Worm (Caenorhabditis elegans): Measurements from ENCODE around the gene F59E12.3.
A peak's percentile ranks its signal among the peaks of the same experiment; 100 is the strongest.

Gene F59E12.3

ce11 chrII:5593377-5593932, 44.7 kb upstream of the F59E12.3 start, which contains the start of gene cdc-14 (continued):
- 0 out of 2 replicates have a peak, but pooled peaks have one; percentile 36 for TF ChIP-seq hmg-1.1 (GFP tag; IDR thresholded peaks at IDR 0.05)
- no peak for TF ChIP-seq ztf-11 (tag; optimal IDR thresholded peaks at IDR 0.05)
- no peak for TF ChIP-seq ZK337.2 (GFP tag; IDR thresholded peaks at IDR 0.05)
- no peak for TF ChIP-seq madf-5 (GFP tag; IDR thresholded peaks at IDR 0.05)
- no peak for TF ChIP-seq egl-43 (GFP tag; IDR thresholded peaks at IDR 0.05)
- TF ChIP-seq ctbp-1 (GFP tag; IDR thresholded peaks at IDR 0.05): 0 out of 2 replicates have a peak, but pooled peaks have one; percentile 18
- TF ChIP-seq hlh-11 (tag; optimal IDR thresholded peaks at IDR 0.05): peak; percentile 85
- TF ChIP-seq ceh-82 (tag; optimal IDR thresholded peaks at IDR 0.05): no peak
- no peak for TF ChIP-seq lin-15B (tag; optimal IDR thresholded peaks at IDR 0.05)
- TF ChIP-seq saeg-2 (GFP tag; IDR thresholded peaks at IDR 0.05): no peak
- TF ChIP-seq daf-8 (GFP tag; IDR thresholded peaks at IDR 0.05): no peak
- TF ChIP-seq dpl-1 (GFP tag; optimal IDR thresholded peaks at IDR 0.05): peak; percentile 66
- peak in 1 of 2 experiments; percentile 72 for TF ChIP-seq mdl-1 (tag; optimal IDR thresholded peaks at IDR 0.05)
- no peak for TF ChIP-seq zip-11 (GFP tag; IDR thresholded peaks at IDR 0.05)
- TF ChIP-seq dmd-8 (GFP tag; IDR thresholded peaks at IDR 0.05): no peak
- TF ChIP-seq mxl-3 (GFP tag; optimal IDR thresholded peaks at IDR 0.05): peak; percentile 81
- TF ChIP-seq daf-16 (GFP tag; optimal IDR thresholded peaks at IDR 0.05): peak in 1 of 2 experiments; percentile 12
- TF ChIP-seq daf-16 (tag; optimal IDR thresholded peaks at IDR 0.05): peak; percentile 56
- TF ChIP-seq lin-1 (GFP tag; IDR thresholded peaks at IDR 0.05): no peak
- TF ChIP-seq unc-39 (tag; optimal IDR thresholded peaks at IDR 0.05): no peak
- no peak for TF ChIP-seq aly-2 (tag; optimal IDR thresholded peaks at IDR 0.05)
- no peak for TF ChIP-seq duxl-1 (tag; optimal IDR thresholded peaks at IDR 0.05; ENCODE audit: poor library complexity)
- no peak for TF ChIP-seq Y5F2A.4 (GFP tag; optimal IDR thresholded peaks at IDR 0.05)
- no peak for TF ChIP-seq D1046.2 (GFP tag; IDR thresholded peaks at IDR 0.05)
- TF ChIP-seq nhr-28 (tag; optimal IDR thresholded peaks at IDR 0.05): peak; percentile 68
- TF ChIP-seq lin-39 (tag; optimal IDR thresholded peaks at IDR 0.05): no peak
- no peak for TF ChIP-seq madf-9 (GFP tag; conservative IDR thresholded peaks at IDR 0.05)
- no peak for TF ChIP-seq mdt-29 (GFP tag; IDR thresholded peaks at IDR 0.05)
- TF ChIP-seq T20F7.1 (GFP tag; optimal IDR thresholded peaks at IDR 0.05): peak; percentile 41
- peak; percentile 32 for TF ChIP-seq rbr-2 (tag; optimal IDR thresholded peaks at IDR 0.05)
- peak in 1 of 2 experiments; percentile 87 for TF ChIP-seq unc-62 (GFP tag; optimal IDR thresholded peaks at IDR 0.05 in 1 of 2)
- no peak for TF ChIP-seq unc-62 (tag; optimal IDR thresholded peaks at IDR 0.05)
- no peak for TF ChIP-seq F44E2.7 (GFP tag; IDR thresholded peaks at IDR 0.05)
- TF ChIP-seq zfp-3 (GFP tag; conservative IDR thresholded peaks at IDR 0.05): no peak
- no peak for TF ChIP-seq zip-2 (tag; optimal IDR thresholded peaks at IDR 0.05)
- no peak for TF ChIP-seq ces-1 (GFP tag; optimal IDR thresholded peaks at IDR 0.05)
- no peak for TF ChIP-seq daf-12 (tag; optimal IDR thresholded peaks at IDR 0.05)
- no peak for TF ChIP-seq nhr-48 (tag; optimal IDR thresholded peaks at IDR 0.05)
- no peak for TF ChIP-seq skn-1 (tag; optimal IDR thresholded peaks at IDR 0.05)
- TF ChIP-seq pqm-1 (tag; optimal IDR thresholded peaks at IDR 0.05): no peak
- no peak for TF ChIP-seq cey-2 (tag; optimal IDR thresholded peaks at IDR 0.05; ENCODE audit: borderline replicate concordance, insufficient read depth)
- TF ChIP-seq T26A8.4 (GFP tag; IDR thresholded peaks at IDR 0.05): no peak
- TF ChIP-seq daf-19 (GFP tag; conservative IDR thresholded peaks at IDR 0.05): no peak
- TF ChIP-seq hlh-30 (tag; optimal IDR thresholded peaks at IDR 0.05; ENCODE audit: insufficient read depth): peak; percentile 97
- TF ChIP-seq nhr-77 (tag; optimal IDR thresholded peaks at IDR 0.05): peak; percentile 63
- TF ChIP-seq F49E8.2 (tag; optimal IDR thresholded peaks at IDR 0.05; ENCODE audit: borderline replicate concordance): no peak
- peak; percentile 61 for TF ChIP-seq nhr-25 (tag; optimal IDR thresholded peaks at IDR 0.05; ENCODE audit: borderline replicate concordance, insufficient read depth)
- TF ChIP-seq zag-1 (tag; optimal IDR thresholded peaks at IDR 0.05): no peak
- TF ChIP-seq F10B5.3 (tag; optimal IDR thresholded peaks at IDR 0.05): no peak
- TF ChIP-seq unc-130 (GFP tag; optimal IDR thresholded peaks at IDR 0.05): no peak
- no peak for TF ChIP-seq ceh-28 (tag; optimal IDR thresholded peaks at IDR 0.05)
- no peak for TF ChIP-seq nhr-237 (tag; optimal IDR thresholded peaks at IDR 0.05)
